Fruit fly (Drosophila melanogaster) S2 (cell line): ENCODE data around the gene phtm.

Source experiments
- CG8478 ChIP-seq: fragments of >200 bp; optimal IDR thresholded peaks from 2 replicates; lab custom pipeline; 2018
- CTCF ChIP-seq, 2 experiments: fragments of >200 bp; optimal IDR thresholded peaks; 2 replicates each; lab custom pipeline; 2018

- TF ChIP-seq CG8478 (lab: Kevin White, UChicago) (no peak), CTCF (optimal IDR thresholded peaks at IDR 0.05; lab: Kevin White, UChicago) (no peak)
Observed at dm6 chrX:18678876-18679275, 6.7 kb upstream of the phtm start.
